Worm (Caenorhabditis elegans): ENCODE measurements around the gene fbxb-112.

DNA sequence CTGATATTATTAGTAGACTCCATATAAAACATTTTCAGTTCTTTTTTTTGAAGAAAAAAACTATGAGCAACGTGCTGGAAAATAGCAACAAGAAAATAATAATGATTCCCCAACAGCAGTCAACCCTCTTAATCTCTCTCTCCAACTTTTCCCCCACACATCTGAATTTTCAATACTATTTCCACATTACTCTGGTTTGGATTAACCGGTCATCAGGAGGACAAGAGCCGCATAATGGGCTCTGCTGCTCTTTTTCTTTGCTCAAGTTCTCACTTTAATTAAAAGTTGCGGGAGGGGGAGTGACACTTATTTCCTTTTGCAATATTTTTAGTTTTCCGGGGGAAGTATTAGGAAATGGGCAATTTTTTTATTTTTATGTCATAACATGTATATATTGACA lies 36.6 kb downstream of the fbxb-112 start:
- TF ChIP-seq ceh-36 (tag; optimal IDR thresholded peaks at IDR 0.05) (no peak), aly-1 (tag; optimal IDR thresholded peaks at IDR 0.05) (no peak), F13C5.2 (tag; optimal IDR thresholded peaks at IDR 0.05) (no peak), B0310.2 (tag; optimal IDR thresholded peaks at IDR 0.05) (no peak), hmg-4 (GFP tag; optimal IDR thresholded peaks at IDR 0.05) (no peak)
